Worm (Caenorhabditis elegans) whole organism, L1 larva: Measurements from ENCODE around the gene insc-1.
A peak's percentile ranks its signal among the peaks of the same experiment; 100 is the strongest.

Source experiments
- C16A3.4 ChIP-seq: fragments of 150-350 bp; optimal IDR thresholded peaks from 2 replicates; lab custom pipeline; 2014; ENCODE audit warnings: missing biosample characterization, missing genetic modification characterization
- F16B12.6 ChIP-seq: fragments of 150-350 bp; optimal IDR thresholded peaks from 2 replicates; lab custom pipeline; 2014; ENCODE audit warnings: missing biosample characterization, missing genetic modification characterization
- aha-1 ChIP-seq: fragments of 150-350 bp; optimal IDR thresholded peaks from 2 replicates; lab custom pipeline; 2014; ENCODE audit warnings: missing biosample characterization, missing genetic modification characterization
- alr-1 ChIP-seq: fragments of 200-800 bp; sonication (Bioruptor generic); optimal IDR thresholded peaks from 2 replicates; lab custom pipeline; 2018; ENCODE audit warnings: borderline replicate concordance, mild to moderate bottlenecking, missing genetic modification characterization, missing compliant biosample characterization
- aly-2 ChIP-seq: fragments of 150-350 bp; optimal IDR thresholded peaks from 2 replicates; lab custom pipeline; 2014; ENCODE audit warnings: missing biosample characterization, missing genetic modification characterization
- ceh-63 ChIP-seq: fragments of 200-800 bp; sonication (Bioruptor generic); optimal IDR thresholded peaks from 2 replicates; lab custom pipeline; 2018; ENCODE audit warnings: mild to moderate bottlenecking, missing genetic modification characterization, missing compliant biosample characterization
- ceh-8 ChIP-seq: fragments of 200-800 bp; sonication (Bioruptor generic); optimal IDR thresholded peaks from 2 replicates; lab custom pipeline; 2018; ENCODE audit warnings: mild to moderate bottlenecking, missing genetic modification characterization, moderate library complexity, missing compliant biosample characterization
- ceh-82 ChIP-seq, 3 experiments: fragments of 150-350 bp in 1 of 3; sonication (generic microtip) in 2 of 3; optimal IDR thresholded peaks; 2 replicates each; lab custom pipeline; 2014 to 2017; ENCODE audit warnings: missing biosample characterization in 3 of 3, missing genetic modification characterization in 3 of 3
- ceh-88 ChIP-seq: fragments of 200-800 bp; sonication (Bioruptor generic); IDR thresholded peaks from 2 replicates; pipeline ENCODE4 v1.3.6; 2022; ENCODE audit warnings: missing genetic modification characterization, missing compliant biosample characterization
- ceh-90 ChIP-seq: sonication (generic microtip); optimal IDR thresholded peaks from 2 replicates; lab custom pipeline; 2016; ENCODE audit warnings: missing genetic modification characterization, missing compliant biosample characterization
- ces-1 ChIP-seq: fragments of 150-350 bp; optimal IDR thresholded peaks from 2 replicates; lab custom pipeline; 2014; ENCODE audit warnings: missing biosample characterization, missing genetic modification reagents, missing genetic modification characterization
- dpl-1 ChIP-seq, 3 experiments: fragments of 150-350 bp in 2 of 3; sonication (generic microtip) in 1 of 3; optimal IDR thresholded peaks; 2 replicates each; lab custom pipeline; 2014 to 2017; ENCODE audit warnings: missing biosample characterization in 3 of 3, missing genetic modification characterization in 3 of 3, missing genetic modification reagents in 3 of 3
- dsc-1 ChIP-seq: sonication (generic microtip); optimal IDR thresholded peaks from 2 replicates; lab custom pipeline; 2016; ENCODE audit warnings: mild to moderate bottlenecking, missing genetic modification characterization, missing compliant biosample characterization
- efl-1 ChIP-seq, 4 experiments: fragments of 150-350 bp; optimal IDR thresholded peaks in 3 of 4; peaks in 1 of 4; 1 replicate in 1 of 4; 2 replicates in 3 of 4; lab custom pipeline; 2014; ENCODE audit warnings: missing biosample characterization in 2 of 4, missing genetic modification characterization in 2 of 4, missing genetic modification reagents in 2 of 4
- egl-13 ChIP-seq: sonication (generic microtip); optimal IDR thresholded peaks from 2 replicates; lab custom pipeline; 2016; ENCODE audit warnings: missing genotype, missing genetic modification reagents, missing genetic modification characterization, missing compliant biosample characterization
- elt-3 ChIP-seq, 6 experiments: fragments of 150-350 bp in 1 of 6; sonication (generic microtip); optimal IDR thresholded peaks; 2 replicates each; lab custom pipeline; 2017 to 2018; ENCODE audit warnings: missing biosample characterization in 6 of 6, missing genetic modification characterization in 6 of 6, inconsistent platforms in 1 of 6
- ets-5 ChIP-seq: fragments of 200-800 bp; sonication (Bioruptor generic); IDR thresholded peaks from 2 replicates; pipeline ENCODE4 v1.3.6; 2022; ENCODE audit warnings: missing genetic modification characterization, missing compliant biosample characterization
- fkh-10 ChIP-seq: sonication (generic microtip); optimal IDR thresholded peaks from 2 replicates; lab custom pipeline; 2017; ENCODE audit warnings: missing biosample characterization, missing genetic modification reagents, missing genetic modification characterization
- fkh-4 ChIP-seq: sonication (generic microtip); optimal IDR thresholded peaks from 2 replicates; lab custom pipeline; 2016; ENCODE audit warnings: missing compliant biosample characterization, missing genetic modification characterization, borderline replicate concordance
- fkh-8 ChIP-seq: sonication (generic microtip); optimal IDR thresholded peaks from 2 replicates; lab custom pipeline; 2016; ENCODE audit warnings: mild to moderate bottlenecking, missing genetic modification characterization, missing compliant biosample characterization
- fos-1 ChIP-seq: fragments of 150-350 bp; optimal IDR thresholded peaks from 2 replicates; lab custom pipeline; 2014; ENCODE audit warnings: missing biosample characterization, missing genetic modification characterization
- hpl-2 ChIP-seq: fragments of 150-350 bp; optimal IDR thresholded peaks from 2 replicates; lab custom pipeline; 2014; ENCODE audit warnings: missing biosample characterization, missing genetic modification reagents, missing genetic modification characterization
- irx-1 ChIP-seq: sonication (generic microtip); optimal IDR thresholded peaks from 2 replicates; lab custom pipeline; 2016; ENCODE audit warnings: missing genetic modification characterization, missing compliant biosample characterization
- isw-1 ChIP-seq: fragments of 200-800 bp; sonication (Bioruptor generic); IDR thresholded peaks from 2 replicates; pipeline ENCODE4 v1.3.6; 2022; ENCODE audit warnings: missing genetic modification characterization, missing compliant biosample characterization
- jun-1 ChIP-seq: fragments of 150-350 bp; optimal IDR thresholded peaks from 2 replicates; lab custom pipeline; 2014; ENCODE audit warnings: missing biosample characterization, missing genetic modification reagents, missing genetic modification characterization
- lin-13 ChIP-seq: fragments of 150-350 bp; optimal IDR thresholded peaks from 2 replicates; lab custom pipeline; 2014; ENCODE audit warnings: missing biosample characterization, missing genetic modification reagents, missing genetic modification characterization
- lin-14 ChIP-seq: fragments of 200-800 bp; sonication (Bioruptor generic); optimal IDR thresholded peaks from 2 replicates; lab custom pipeline; 2018; ENCODE audit warnings: mild to moderate bottlenecking, missing genetic modification characterization, moderate library complexity, missing compliant biosample characterization
- lin-15B ChIP-seq: fragments of 150-350 bp; sonication (generic microtip); optimal IDR thresholded peaks from 3 replicates; lab custom pipeline; 2014; ENCODE audit warnings: missing biosample characterization, missing genetic modification characterization
- lin-35 ChIP-seq, 2 experiments: fragments of 150-350 bp; optimal IDR thresholded peaks; 2 replicates each; lab custom pipeline; 2014; ENCODE audit warnings: missing biosample characterization in 2 of 2, missing genetic modification characterization in 2 of 2, missing genetic modification reagents in 2 of 2
- lir-3 ChIP-seq: sonication (generic microtip); optimal IDR thresholded peaks from 2 replicates; lab custom pipeline; 2016; ENCODE audit warnings: mild to moderate bottlenecking, missing genetic modification characterization, moderate library complexity, missing compliant biosample characterization; ENCODE audit not compliant: poor library complexity
- lsy-2 ChIP-seq, 2 experiments: fragments of 150-350 bp; optimal IDR thresholded peaks; 2 replicates each; lab custom pipeline; 2014; ENCODE audit warnings: missing biosample characterization in 2 of 2, missing genetic modification characterization in 2 of 2
- mdl-1 ChIP-seq, 2 experiments: fragments of 150-350 bp; optimal IDR thresholded peaks; 2 replicates each; lab custom pipeline; 2014 to 2017; ENCODE audit warnings: missing biosample characterization in 2 of 2, missing genetic modification characterization in 2 of 2, inconsistent platforms in 1 of 2
- mef-2 ChIP-seq: fragments of 150-350 bp; optimal IDR thresholded peaks from 2 replicates; lab custom pipeline; 2014; ENCODE audit warnings: missing biosample characterization, missing genetic modification characterization
- mep-1 ChIP-seq: fragments of 150-350 bp; optimal IDR thresholded peaks from 2 replicates; lab custom pipeline; 2014; ENCODE audit warnings: missing biosample characterization, missing genetic modification characterization
- nhr-11 ChIP-seq: fragments of 150-350 bp; optimal IDR thresholded peaks from 2 replicates; lab custom pipeline; 2014; ENCODE audit warnings: missing biosample characterization, missing genetic modification characterization
- nhr-12 ChIP-seq: sonication (generic microtip); optimal IDR thresholded peaks from 2 replicates; lab custom pipeline; 2017; ENCODE audit warnings: missing biosample characterization, missing genetic modification characterization
- nhr-47 ChIP-seq: sonication (generic microtip); optimal IDR thresholded peaks from 2 replicates; lab custom pipeline; 2016; ENCODE audit warnings: mild to moderate bottlenecking, missing genetic modification characterization, moderate library complexity, missing compliant biosample characterization
- nhr-71 ChIP-seq: sonication (generic microtip); optimal IDR thresholded peaks from 2 replicates; lab custom pipeline; 2016; ENCODE audit warnings: mild to moderate bottlenecking, missing genetic modification characterization, moderate library complexity, missing compliant biosample characterization
- nhr-76 ChIP-seq: sonication (generic microtip); optimal IDR thresholded peaks from 2 replicates; lab custom pipeline; 2017; ENCODE audit warnings: missing biosample characterization, missing genetic modification characterization
- nhr-77 ChIP-seq: fragments of 150-350 bp; optimal IDR thresholded peaks from 2 replicates; lab custom pipeline; 2014; ENCODE audit warnings: missing biosample characterization, missing genetic modification characterization
- nhr-85 ChIP-seq: sonication (generic microtip); peaks from one replicate; lab custom pipeline; 2016; ENCODE audit warnings: missing genetic modification characterization, inconsistent platforms, missing compliant biosample characterization
- rnt-1 ChIP-seq: sonication (generic microtip); optimal IDR thresholded peaks from 2 replicates; lab custom pipeline; 2016; ENCODE audit warnings: mild to moderate bottlenecking, missing genetic modification characterization, moderate library complexity, missing compliant biosample characterization
- snpc-4 ChIP-seq: fragments of 150-350 bp; optimal IDR thresholded peaks from 2 replicates; lab custom pipeline; 2014; ENCODE audit warnings: missing biosample characterization, missing genetic modification characterization
- sptf-1 ChIP-seq: fragments of 150-350 bp; optimal IDR thresholded peaks from 2 replicates; lab custom pipeline; 2014; ENCODE audit warnings: missing biosample characterization, missing genetic modification characterization
- sup-37 ChIP-seq: fragments of 200-800 bp; sonication (Bioruptor generic); optimal IDR thresholded peaks from 2 replicates; lab custom pipeline; 2018; ENCODE audit warnings: mild to moderate bottlenecking, missing genetic modification characterization, missing compliant biosample characterization
- tbx-2 ChIP-seq: sonication (generic microtip); optimal IDR thresholded peaks from 2 replicates; lab custom pipeline; 2016; ENCODE audit warnings: missing genetic modification characterization, missing compliant biosample characterization
- unc-130 ChIP-seq: fragments of 150-350 bp; optimal IDR thresholded peaks from 2 replicates; lab custom pipeline; 2017; ENCODE audit warnings: missing biosample characterization, missing genetic modification characterization, inconsistent platforms
- unc-30 ChIP-seq: sonication (generic microtip); optimal IDR thresholded peaks from 2 replicates; lab custom pipeline; 2017; ENCODE audit warnings: missing biosample characterization, missing genetic modification characterization
- unc-62 ChIP-seq: fragments of 150-350 bp; optimal IDR thresholded peaks from 2 replicates; lab custom pipeline; 2014; ENCODE audit warnings: missing biosample characterization, missing genetic modification reagents, missing genetic modification characterization
- unc-86 ChIP-seq: sonication (generic microtip); optimal IDR thresholded peaks from 2 replicates; lab custom pipeline; 2016; ENCODE audit warnings: missing genetic modification characterization, missing compliant biosample characterization
- unc-98 ChIP-seq: fragments of 200-800 bp; sonication (Bioruptor generic); IDR thresholded peaks from 2 replicates; pipeline ENCODE4 v1.3.6; 2022; ENCODE audit warnings: missing genetic modification characterization, missing compliant biosample characterization
- zag-1 ChIP-seq: fragments of 150-350 bp; optimal IDR thresholded peaks from 2 replicates; lab custom pipeline; 2014; ENCODE audit warnings: missing biosample characterization, missing genetic modification characterization
- zip-4 ChIP-seq: fragments of 200-800 bp; sonication (Bioruptor generic); optimal IDR thresholded peaks from 2 replicates; lab custom pipeline; 2018; ENCODE audit warnings: mild to moderate bottlenecking, missing genetic modification characterization, moderate library complexity, missing compliant biosample characterization
- ztf-11 ChIP-seq, 2 experiments: sonication (generic microtip); optimal IDR thresholded peaks; 2 replicates each; lab custom pipeline; 2016 to 2017; ENCODE audit warnings: missing genetic modification characterization in 2 of 2, missing biosample characterization in 1 of 2, missing compliant biosample characterization in 1 of 2

insc-1 gene

DNA sequence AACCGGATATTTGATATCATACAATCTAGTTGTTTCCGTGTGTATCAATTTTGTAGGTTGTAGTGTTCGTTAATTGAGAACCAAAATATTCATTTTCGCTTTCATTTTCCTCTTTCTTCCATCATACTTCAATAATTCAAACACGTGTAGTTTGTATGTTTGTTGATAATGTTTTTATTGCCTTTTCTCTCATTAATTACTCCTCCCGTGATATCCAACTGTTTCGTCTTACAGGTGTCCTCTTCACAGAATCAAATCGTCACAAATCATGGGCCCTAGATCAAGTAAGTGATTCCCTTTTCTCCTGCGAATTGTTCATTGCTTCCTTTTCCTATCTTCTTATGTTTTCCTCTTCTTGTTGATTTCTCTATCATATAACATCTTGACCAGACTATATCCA is 19.7 kb upstream of the insc-1 start, which contains the start of gene nhr-21:
Gene nhr-21 (plus strand): TSS at position 235 of the 400 bp plus-strand sequence.
- no peak for TF ChIP-seq efl-1 (optimal IDR thresholded peaks at IDR 0.05; lab: Kevin White, UChicago)
- TF ChIP-seq efl-1 (GFP tag; optimal IDR thresholded peaks at IDR 0.05 in 1 of 2; lab: Kevin White, UChicago) = no peak
- no peak for TF ChIP-seq nhr-76 (tag; lab: Kevin White, UChicago)
- TF ChIP-seq ceh-88 (GFP tag; lab: Robert Waterston, UW) = no peak
- no peak for TF ChIP-seq ces-1 (GFP tag; lab: Kevin White, UChicago)
- peak; percentile 18 for TF ChIP-seq fos-1
- TF ChIP-seq unc-30 (tag; lab: Kevin White, UChicago) = no peak
- no peak for TF ChIP-seq unc-62
- TF ChIP-seq jun-1 (tag; lab: Kevin White, UChicago) = no peak
- peak; percentile 23 for TF ChIP-seq C16A3.4 (tag; lab: Kevin White, UChicago)
- no peak for TF ChIP-seq hpl-2 (GFP tag; lab: Kevin White, UChicago)
- TF ChIP-seq ceh-82 (tag; optimal IDR thresholded peaks at IDR 0.05; lab: Kevin White, UChicago) = no peak
- TF ChIP-seq ceh-8 (GFP tag; lab: Kevin White, UChicago) = no peak
- TF ChIP-seq elt-3 (tag; optimal IDR thresholded peaks at IDR 0.05; lab: Kevin White, UChicago) = peak in 5 of 6 experiments; percentile 46 to 91 (median 62)
- no peak for TF ChIP-seq lin-13 (GFP tag; lab: Kevin White, UChicago)
- peak; percentile 28 to 40 for TF ChIP-seq lsy-2 (tag; optimal IDR thresholded peaks at IDR 0.05; lab: Kevin White, UChicago)
- no peak for TF ChIP-seq zag-1 (tag; lab: Kevin White, UChicago)
- no peak for TF ChIP-seq nhr-11 (tag; lab: Kevin White, UChicago)
- peak; percentile 35 for TF ChIP-seq tbx-2 (tag; lab: Kevin White, UChicago)
- TF ChIP-seq sup-37 = no peak
- no peak for TF ChIP-seq fkh-8 (tag; lab: Kevin White, UChicago)
- peak; percentile 85 for TF ChIP-seq lin-14 (GFP tag; lab: Kevin White, UChicago)
- TF ChIP-seq mdl-1 (tag; optimal IDR thresholded peaks at IDR 0.05; lab: Kevin White, UChicago) = peak in 1 of 2 experiments; percentile 58
- TF ChIP-seq lin-35 (GFP tag; optimal IDR thresholded peaks at IDR 0.05; lab: Kevin White, UChicago) = peak in 1 of 2 experiments; percentile 40
- no peak for TF ChIP-seq aly-2 (tag; lab: Kevin White, UChicago)
- no peak for TF ChIP-seq isw-1 (GFP tag; lab: Robert Waterston, UW)
- no peak for TF ChIP-seq fkh-4 (tag; lab: Kevin White, UChicago)
- TF ChIP-seq ceh-90 = no peak
- peak; percentile 46 for TF ChIP-seq nhr-47 (tag; lab: Kevin White, UChicago)
- no peak for TF ChIP-seq snpc-4
- no peak for TF ChIP-seq nhr-12
- TF ChIP-seq alr-1 (tag; lab: Kevin White, UChicago) = no peak
- TF ChIP-seq fkh-10 = no peak
- no peak for TF ChIP-seq lin-15B (tag; lab: Kevin White, UChicago)
- no peak for TF ChIP-seq mep-1 (tag; lab: Kevin White, UChicago)
- TF ChIP-seq sptf-1 (tag; lab: Kevin White, UChicago) = no peak
- no peak for TF ChIP-seq nhr-77 (tag; lab: Kevin White, UChicago)
- TF ChIP-seq unc-86 = no peak
- peak; percentile 28 for TF ChIP-seq unc-130 (tag; lab: Kevin White, UChicago)
- TF ChIP-seq unc-98 (GFP tag; lab: Robert Waterston, UW) = no peak
- TF ChIP-seq ztf-11 (tag; optimal IDR thresholded peaks at IDR 0.05; lab: Kevin White, UChicago) = no peak
- TF ChIP-seq mef-2 = no peak
- TF ChIP-seq nhr-71 = peak; percentile 88
- TF ChIP-seq zip-4 = no peak
- TF ChIP-seq F16B12.6 = no peak
- TF ChIP-seq ceh-63 (GFP tag; lab: Kevin White, UChicago) = no peak
- no peak for TF ChIP-seq aha-1 (tag; lab: Kevin White, UChicago)
- peak; percentile 44 for TF ChIP-seq irx-1
- TF ChIP-seq lir-3 (tag; lab: Kevin White, UChicago) = no peak
- TF ChIP-seq egl-13 (tag; lab: Kevin White, UChicago) = no peak
- TF ChIP-seq dsc-1 (tag; lab: Kevin White, UChicago) = no peak
- peak; percentile 98 for TF ChIP-seq nhr-85 (tag; lab: Kevin White, UChicago)
- TF ChIP-seq ets-5 (GFP tag; lab: Robert Waterston, UW) = no peak
- TF ChIP-seq dpl-1 (GFP tag; optimal IDR thresholded peaks at IDR 0.05; lab: Kevin White, UChicago) = no peak
- peak; percentile 14 for TF ChIP-seq rnt-1 (tag; lab: Kevin White, UChicago)
